Worm (Caenorhabditis elegans) whole organism, young adult: ENCODE results near the gene F44G4.5.

Experiments
- B0261.1 ChIP-seq: sonication (generic microtip); optimal IDR thresholded peaks from 2 replicates; lab custom pipeline; 2016; ENCODE audit warnings: mild to moderate bottlenecking, missing genetic modification characterization, moderate library complexity, missing compliant biosample characterization
- D2030.7 ChIP-seq: fragments of 200-800 bp; sonication (Bioruptor generic); IDR thresholded peaks from 2 replicates; pipeline ENCODE4 v1.3.6; 2022; ENCODE audit warnings: missing genetic modification reagents, missing genetic modification characterization, missing compliant biosample characterization
- F33H1.4 ChIP-seq: fragments of 200-800 bp; sonication (Bioruptor generic); IDR thresholded peaks from 2 replicates; pipeline ENCODE4 v1.3.6; 2022; ENCODE audit warnings: missing genetic modification reagents, missing genetic modification characterization, missing compliant biosample characterization
- F37B4.10 ChIP-seq: fragments of 200-800 bp; sonication (Bioruptor generic); IDR thresholded peaks from 2 replicates; pipeline ENCODE4 v1.3.6; 2022; ENCODE audit warnings: missing genetic modification characterization, missing compliant biosample characterization
- F49E8.2 ChIP-seq: sonication (generic microtip); optimal IDR thresholded peaks from 3 replicates; lab custom pipeline; 2017; ENCODE audit warnings: missing genetic modification characterization, mild to moderate bottlenecking, missing compliant biosample characterization, antibody characterized with exemption, moderate library complexity; ENCODE audit not compliant: insufficient read depth
- F57A8.1 ChIP-seq: fragments of 200-800 bp; sonication (Bioruptor generic); optimal IDR thresholded peaks from 2 replicates; lab custom pipeline; 2018; ENCODE audit warnings: mild to moderate bottlenecking, missing genetic modification characterization, moderate library complexity, missing compliant biosample characterization
- F57C9.4 ChIP-seq: sonication (generic microtip); optimal IDR thresholded peaks from 2 replicates; lab custom pipeline; 2017; ENCODE audit warnings: mild to moderate bottlenecking, missing genetic modification characterization, missing compliant biosample characterization
- K11D2.4 ChIP-seq: fragments of 200-800 bp; sonication (Bioruptor generic); IDR thresholded peaks from 2 replicates; pipeline ENCODE4 v1.3.6; 2022; ENCODE audit warnings: missing genetic modification reagents, missing genetic modification characterization, missing compliant biosample characterization
- Y95B8A.8 ChIP-seq: fragments of 200-800 bp; sonication (Bioruptor generic); IDR thresholded peaks from 2 replicates; pipeline ENCODE4 v1.3.6; 2022; ENCODE audit warnings: missing genetic modification reagents, missing genetic modification characterization, missing compliant biosample characterization
- ZK185.1 ChIP-seq: sonication (generic microtip); optimal IDR thresholded peaks from 2 replicates; lab custom pipeline; 2016; ENCODE audit warnings: mild to moderate bottlenecking, missing genetic modification characterization, missing compliant biosample characterization; ENCODE audit not compliant: poor library complexity, severe bottlenecking
- akir-1 ChIP-seq: fragments of 200-800 bp; sonication (Bioruptor generic); optimal IDR thresholded peaks from 2 replicates; lab custom pipeline; 2018; ENCODE audit warnings: mild to moderate bottlenecking, missing genetic modification characterization, moderate library complexity, missing compliant biosample characterization
- atf-7 ChIP-seq: sonication (generic microtip); optimal IDR thresholded peaks from 2 replicates; lab custom pipeline; 2017; ENCODE audit warnings: mild to moderate bottlenecking, missing genetic modification characterization, missing compliant biosample characterization
- athp-1 ChIP-seq: sonication (generic microtip); optimal IDR thresholded peaks from 2 replicates; lab custom pipeline; 2017; ENCODE audit warnings: mild to moderate bottlenecking, missing genetic modification characterization, missing compliant biosample characterization
- attf-5 ChIP-seq: fragments of 200-800 bp; sonication (Bioruptor generic); optimal IDR thresholded peaks from 2 replicates; lab custom pipeline; 2018; ENCODE audit warnings: mild to moderate bottlenecking, missing genetic modification characterization, missing compliant biosample characterization
- ceh-40 ChIP-seq: fragments of 200-800 bp; sonication (Bioruptor generic); IDR thresholded peaks from 2 replicates; pipeline ENCODE4 v1.3.6; 2022; ENCODE audit warnings: missing genetic modification characterization, missing compliant biosample characterization
- die-1 ChIP-seq: sonication (generic microtip); optimal IDR thresholded peaks from 2 replicates; lab custom pipeline; 2016; ENCODE audit warnings: missing genotype, mild to moderate bottlenecking, missing genetic modification characterization, missing compliant biosample characterization
- dpff-1 ChIP-seq: sonication (generic microtip); optimal IDR thresholded peaks from 2 replicates; lab custom pipeline; 2017; ENCODE audit warnings: mild to moderate bottlenecking, missing genetic modification characterization, missing compliant biosample characterization
- dpl-1 ChIP-seq: fragments of 150-350 bp; optimal IDR thresholded peaks from 2 replicates; lab custom pipeline; 2014; ENCODE audit warnings: missing biosample characterization, missing genetic modification reagents, missing genetic modification characterization
- efl-1 ChIP-seq: fragments of 150-350 bp; optimal IDR thresholded peaks from 2 replicates; lab custom pipeline; 2014; ENCODE audit warnings: missing biosample characterization, missing genetic modification reagents, missing genetic modification characterization
- ets-4 ChIP-seq: fragments of 200-800 bp; sonication (Bioruptor generic); optimal IDR thresholded peaks from 2 replicates; lab custom pipeline; 2018; ENCODE audit warnings: mild to moderate bottlenecking, missing genetic modification characterization, missing compliant biosample characterization
- gei-17 ChIP-seq: fragments of 200-800 bp; sonication (Bioruptor generic); optimal IDR thresholded peaks from 2 replicates; lab custom pipeline; 2018; ENCODE audit warnings: mild to moderate bottlenecking, missing genetic modification characterization, missing compliant biosample characterization
- hlh-26 ChIP-seq: fragments of 200-800 bp; sonication (Bioruptor generic); conservative IDR thresholded peaks from 2 replicates; pipeline ENCODE4 v1.3.6; 2022; ENCODE audit warnings: missing genetic modification reagents, missing genetic modification characterization, missing compliant biosample characterization
- hmg-1.2 ChIP-seq: fragments of 200-800 bp; sonication (Bioruptor generic); IDR thresholded peaks from 2 replicates; pipeline ENCODE4 v1.3.6; 2022; ENCODE audit warnings: missing genetic modification reagents, missing genetic modification characterization, missing compliant biosample characterization
- let-607 ChIP-seq, 2 experiments: fragments of 200-800 bp in 1 of 2; sonication (Bioruptor generic) in 1 of 2; sonication (generic microtip) in 1 of 2; optimal IDR thresholded peaks; 2 replicates each; lab custom pipeline; 2016 to 2018; ENCODE audit warnings: mild to moderate bottlenecking in 2 of 2, missing compliant biosample characterization in 2 of 2, missing genetic modification characterization in 2 of 2, moderate library complexity in 2 of 2, missing genotype in 1 of 2
- lin-35 ChIP-seq, 3 experiments: fragments of 150-350 bp in 2 of 3; sonication (generic microtip) in 1 of 3; optimal IDR thresholded peaks; 2 replicates each; lab custom pipeline; 2014 to 2018; ENCODE audit warnings: missing biosample characterization in 3 of 3, missing genetic modification characterization in 3 of 3, missing genetic modification reagents in 3 of 3
- lsl-1 ChIP-seq: fragments of 200-800 bp; sonication (Bioruptor generic); optimal IDR thresholded peaks from 2 replicates; lab custom pipeline; 2018; ENCODE audit warnings: mild to moderate bottlenecking, missing genetic modification characterization, moderate library complexity, missing compliant biosample characterization
- madf-10 ChIP-seq: sonication (generic microtip); optimal IDR thresholded peaks from 2 replicates; lab custom pipeline; 2016; ENCODE audit warnings: mild to moderate bottlenecking, missing genetic modification characterization, missing compliant biosample characterization
- mcd-1 ChIP-seq: fragments of 200-800 bp; sonication (Bioruptor generic); IDR thresholded peaks from 2 replicates; pipeline ENCODE4 v1.3.6; 2022; ENCODE audit warnings: missing genetic modification reagents, missing genetic modification characterization, missing compliant biosample characterization
- mes-4 ChIP-seq: sonication (generic microtip); optimal IDR thresholded peaks from 2 replicates; lab custom pipeline; 2016; ENCODE audit warnings: missing genotype, missing genetic modification characterization, missing compliant biosample characterization
- nhr-80 ChIP-seq: sonication (generic microtip); optimal IDR thresholded peaks from 2 replicates; lab custom pipeline; 2016; ENCODE audit warnings: missing genetic modification characterization, missing compliant biosample characterization
- rcor-1 ChIP-seq: fragments of 200-800 bp; sonication (Bioruptor generic); IDR thresholded peaks from 2 replicates; pipeline ENCODE4 v1.3.6; 2022; ENCODE audit warnings: missing genetic modification reagents, missing genetic modification characterization, missing compliant biosample characterization
- tbx-9 ChIP-seq: sonication (generic microtip); optimal IDR thresholded peaks from 2 replicates; lab custom pipeline; 2016; ENCODE audit warnings: borderline replicate concordance, missing genetic modification characterization, inconsistent platforms, missing compliant biosample characterization
- unc-130 ChIP-seq: sonication (generic microtip); optimal IDR thresholded peaks from 2 replicates; lab custom pipeline; 2016; ENCODE audit warnings: missing genetic modification reagents, missing genetic modification characterization, missing compliant biosample characterization
- ztf-18 ChIP-seq: sonication (generic microtip); optimal IDR thresholded peaks from 2 replicates; lab custom pipeline; 2016; ENCODE audit warnings: missing genotype, mild to moderate bottlenecking, missing genetic modification characterization, missing compliant biosample characterization
- ztf-28 ChIP-seq: fragments of 200-800 bp; sonication (Bioruptor generic); IDR thresholded peaks from 2 replicates; pipeline ENCODE4 v1.3.6; 2022; ENCODE audit warnings: missing genetic modification reagents, missing genetic modification characterization, missing compliant biosample characterization

F44G4.5 gene

ce11 chrII:9033034-9033433, 32.8 kb upstream of the F44G4.5 start:
- TF ChIP-seq ceh-40 (GFP tag; lab: Robert Waterston, UW) (no peak), let-607 (tag; optimal IDR thresholded peaks at IDR 0.05; lab: Kevin White, UChicago) (no peak), mcd-1 (GFP tag; lab: Robert Waterston, UW) (no peak), attf-5 (GFP tag; lab: Kevin White, UChicago) (no peak), efl-1 (GFP tag; lab: Kevin White, UChicago) (no peak), F57C9.4 (tag; lab: Kevin White, UChicago) (no peak), lsl-1 (no peak), ets-4 (GFP tag; lab: Kevin White, UChicago) (no peak), tbx-9 (tag; lab: Kevin White, UChicago) (no peak)

- no peak for TF ChIP-seq unc-130 (GFP tag; lab: Kevin White, UChicago)
- TF ChIP-seq madf-10 (tag; lab: Kevin White, UChicago) = no peak
- TF ChIP-seq nhr-80 (tag; lab: Kevin White, UChicago) = no peak
- TF ChIP-seq B0261.1 = no peak
- no peak for TF ChIP-seq F49E8.2
- TF ChIP-seq F33H1.4 (GFP tag; lab: Robert Waterston, UW) = no peak
- no peak for TF ChIP-seq atf-7 (tag; lab: Kevin White, UChicago)
- TF ChIP-seq K11D2.4 (GFP tag; lab: Robert Waterston, UW) = no peak
These were observed 31.7 kb upstream of the F44G4.5 start for ce11 chrII:9031891-9032290.

ce11 chrII:9029218-9029672, 29.0 kb upstream of the F44G4.5 start, which contains the start of gene F37B12.1:
F37B12.1 (minus strand) TSS chrII:9029268.
- no peak for TF ChIP-seq die-1 (tag; lab: Kevin White, UChicago)
- 0 out of 2 replicates have a peak, but pooled peaks have one; percentile 44 for TF ChIP-seq F37B4.10 (GFP tag; lab: Robert Waterston, UW)
- TF ChIP-seq akir-1 (GFP tag; lab: Kevin White, UChicago) = no peak
- no peak for TF ChIP-seq F57A8.1 (GFP tag; lab: Kevin White, UChicago)
- no peak for TF ChIP-seq hlh-26 (GFP tag; lab: Robert Waterston, UW)
- TF ChIP-seq gei-17 = no peak

- TF ChIP-seq dpl-1 (GFP tag; lab: Kevin White, UChicago) = no peak
- TF ChIP-seq madf-10 (tag; lab: Kevin White, UChicago) = no peak
- TF ChIP-seq lin-35 (GFP tag; optimal IDR thresholded peaks at IDR 0.05; lab: Kevin White, UChicago) = no peak
- TF ChIP-seq Y95B8A.8 (GFP tag; lab: Robert Waterston, UW) = no peak
- no peak for TF ChIP-seq rcor-1 (GFP tag; lab: Robert Waterston, UW)
- TF ChIP-seq hmg-1.2 (GFP tag; lab: Robert Waterston, UW) = no peak
- no peak for TF ChIP-seq mes-4
These were observed 27.9 kb upstream of the F44G4.5 start for ce11 chrII:9028096-9028495.

ce11 chrII:9026348-9026747, 26.1 kb upstream of the F44G4.5 start:
- TF ChIP-seq ztf-28 (no peak), madf-10 (tag; lab: Kevin White, UChicago) (no peak)
- TF ChIP-seq, all 124 proteins: peak for 0

ce11 chrII:9024312-9024711, 24.1 kb upstream of the F44G4.5 start:
- TF ChIP-seq athp-1 (tag; lab: Kevin White, UChicago) (no peak), D2030.7 (GFP tag; lab: Robert Waterston, UW) (no peak), nhr-80 (tag; lab: Kevin White, UChicago) (no peak), dpff-1 (tag; lab: Kevin White, UChicago) (no peak), ceh-40 (GFP tag; lab: Robert Waterston, UW) (no peak), ets-4 (GFP tag; lab: Kevin White, UChicago) (no peak), ztf-18 (tag; lab: Kevin White, UChicago) (no peak), ZK185.1 (no peak)
